Fruit fly (Drosophila melanogaster): ENCODE results near the gene C1GalTA.

The C1GalTA gene

DNA sequence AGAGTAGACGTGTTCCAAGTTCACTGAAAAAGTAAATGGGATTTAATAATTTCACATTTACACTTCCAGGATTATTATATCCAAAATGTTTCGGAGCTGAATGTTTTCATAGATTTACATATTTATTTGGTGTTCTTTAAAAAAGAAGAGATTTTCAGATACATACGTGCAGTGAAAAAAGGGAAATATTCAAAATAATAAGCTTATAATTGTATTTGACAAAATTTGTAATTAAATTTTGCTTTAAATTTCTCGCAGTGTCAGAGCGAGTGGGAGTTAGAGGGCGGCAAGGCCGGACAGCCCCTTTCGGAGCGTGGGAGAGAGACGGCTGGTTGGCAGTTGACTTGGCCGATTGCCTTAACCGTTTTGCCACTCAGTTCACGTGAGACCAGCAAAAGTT, 14.0 kb downstream of the C1GalTA start, which contains the start of gene Tsp29Fb (continued):
- TF ChIP-seq Atf-2 (GFP tag; optimal IDR thresholded peaks at IDR 0.05) (peak; percentile 22), Hsf (GFP tag; optimal IDR thresholded peaks at IDR 0.05) (peak; percentile 58), Ptx1 (GFP tag; IDR thresholded peaks at IDR 0.05) (peak; percentile 77), Ada2b (GFP tag; IDR thresholded peaks at IDR 0.05) (peak; percentile 43; the same call in 1 of the 2 replicates), grau (tag; optimal IDR thresholded peaks at IDR 0.05) (peak; percentile 87), disco-r (GFP tag; optimal IDR thresholded peaks at IDR 0.05) (peak; percentile 7), sc (optimal IDR thresholded peaks at IDR 0.05) (no peak), sc (GFP tag; optimal IDR thresholded peaks at IDR 0.05) (peak; percentile 14), btn (GFP tag; optimal IDR thresholded peaks at IDR 0.05) (no peak), CG9609 (GFP tag; optimal IDR thresholded peaks at IDR 0.05) (peak; percentile 12), z (GFP tag; IDR thresholded peaks at IDR 0.05) (no peak), CG17385 (GFP tag; optimal IDR thresholded peaks at IDR 0.05) (peak; percentile 76), CG3995 (GFP tag; optimal IDR thresholded peaks at IDR 0.05) (peak; percentile 11), fd3F (GFP tag; optimal IDR thresholded peaks at IDR 0.05) (peak; percentile 78), CG12769 (tag; optimal IDR thresholded peaks at IDR 0.05) (peak; percentile 66), CG14441 (GFP tag; IDR thresholded peaks at IDR 0.05) (peak; percentile 65), ro (GFP tag; IDR thresholded peaks at IDR 0.05) (no peak), HLHmδ (GFP tag; optimal IDR thresholded peaks at IDR 0.05) (no peak), chif (GFP tag; optimal IDR thresholded peaks at IDR 0.05) (peak; percentile 46 to 47), H2.0 (GFP tag; IDR thresholded peaks at IDR 0.05) (peak; percentile 31; the same call in 1 of the 2 replicates), CG16815 (GFP tag; optimal IDR thresholded peaks at IDR 0.05) (peak; percentile 40), CG7963 (GFP tag; IDR thresholded peaks at IDR 0.05; ENCODE audit: partially characterized antibody) (no peak), bsh (GFP tag; optimal IDR thresholded peaks at IDR 0.05) (peak in 1 of 2 experiments; percentile 57), PHDP (tag; optimal IDR thresholded peaks at IDR 0.05) (peak; percentile 79), CG30020 (tag; optimal IDR thresholded peaks at IDR 0.05) (no peak), br (optimal IDR thresholded peaks at IDR 0.05) (no peak), Bdp1 (GFP tag; optimal IDR thresholded peaks at IDR 0.05) (peak; percentile 14), CG30431 (GFP tag; optimal IDR thresholded peaks at IDR 0.05) (peak; percentile 5), NC2β (GFP tag; optimal IDR thresholded peaks at IDR 0.05) (peak; percentile 45), fru (optimal IDR thresholded peaks at IDR 0.05) (no peak), CG33557 (GFP tag; optimal IDR thresholded peaks at IDR 0.05) (no peak), NfI (GFP tag; optimal IDR thresholded peaks at IDR 0.05) (peak; percentile 73), zen2 (GFP tag; IDR thresholded peaks at IDR 0.05; ENCODE audit: partially characterized antibody) (no peak), Dref (GFP tag; IDR thresholded peaks at IDR 0.05) (no peak), CG34422 (GFP tag; IDR thresholded peaks at IDR 0.05) (no peak), CG6683 (GFP tag; optimal IDR thresholded peaks at IDR 0.05) (peak; percentile 62), CG10654 (GFP tag; optimal IDR thresholded peaks at IDR 0.05) (peak; percentile 56), gem (tag; optimal IDR thresholded peaks at IDR 0.05) (peak; percentile 88), CG15011 (GFP tag; optimal IDR thresholded peaks at IDR 0.05) (peak; percentile 73), CG1529 (GFP tag; optimal IDR thresholded peaks at IDR 0.05) (peak; percentile 39), lab (GFP tag; optimal IDR thresholded peaks at IDR 0.05) (peak; percentile 90), CG6272 (GFP tag; IDR thresholded peaks at IDR 0.05) (peak; percentile 23; the same call in 1 of the 2 replicates), Kr (GFP tag; optimal IDR thresholded peaks at IDR 0.05) (no peak), CG42726 (GFP tag; IDR thresholded peaks at IDR 0.05; ENCODE audit: partially characterized antibody) (no peak), pfk (GFP tag; optimal IDR thresholded peaks at IDR 0.05) (no peak), ci (GFP tag; IDR thresholded peaks at IDR 0.05) (peak; percentile 55; the same call in 2 of the 3 replicates), CG17802 (tag; optimal IDR thresholded peaks at IDR 0.05) (no peak), CG12391 (tag; optimal IDR thresholded peaks at IDR 0.05) (peak; percentile 80), CG8944 (GFP tag; optimal IDR thresholded peaks at IDR 0.05) (peak; percentile 34), Drgx (GFP tag; IDR thresholded peaks at IDR 0.05) (no peak), Lpt (GFP tag; optimal IDR thresholded peaks at IDR 0.05) (no peak), Optix (GFP tag; IDR thresholded peaks at IDR 0.05) (no peak)

All from whole organism, embryonic.